Worm (Caenorhabditis elegans) whole organism, L4 larva: ENCODE data around the gene T20B3.14.

Source experiments
- F37D6.2 ChIP-seq: sonication (generic microtip); optimal IDR thresholded peaks from 2 replicates; lab custom pipeline; 2016; ENCODE audit warnings: mild to moderate bottlenecking, missing genetic modification characterization, missing compliant biosample characterization
- T20F7.1 ChIP-seq: fragments of 200-800 bp; sonication (Bioruptor generic); optimal IDR thresholded peaks from 2 replicates; lab custom pipeline; 2018; ENCODE audit warnings: mild to moderate bottlenecking, missing genetic modification characterization, missing compliant biosample characterization
- Y105C5A.15 ChIP-seq: fragments of 200-800 bp; sonication (Bioruptor generic); IDR thresholded peaks from 2 replicates; pipeline ENCODE4 v1.3.6; 2022; ENCODE audit warnings: missing genetic modification characterization, missing compliant biosample characterization
- Y75B8A.6 ChIP-seq: fragments of 200-800 bp; sonication (Bioruptor generic); IDR thresholded peaks from 2 replicates; pipeline ENCODE4 v1.3.6; 2022; ENCODE audit warnings: missing genetic modification reagents, missing genetic modification characterization, missing compliant biosample characterization
- ceh-28 ChIP-seq: fragments of 150-350 bp; optimal IDR thresholded peaks from 2 replicates; lab custom pipeline; 2014; ENCODE audit warnings: missing biosample characterization, missing genetic modification reagents, missing genetic modification characterization
- ceh-32 ChIP-seq: sonication (generic microtip); optimal IDR thresholded peaks from 2 replicates; lab custom pipeline; 2016; ENCODE audit warnings: mild to moderate bottlenecking, missing genetic modification characterization, missing compliant biosample characterization; ENCODE audit not compliant: poor library complexity
- ceh-62 ChIP-seq: sonication (generic microtip); optimal IDR thresholded peaks from 2 replicates; lab custom pipeline; 2017; ENCODE audit warnings: missing biosample characterization, missing genetic modification characterization
- ceh-82 ChIP-seq: sonication (generic microtip); optimal IDR thresholded peaks from 2 replicates; lab custom pipeline; 2017; ENCODE audit warnings: missing biosample characterization, missing genetic modification characterization
- cey-2 ChIP-seq: sonication (generic microtip); optimal IDR thresholded peaks from 3 replicates; lab custom pipeline; 2017; ENCODE audit warnings: missing genetic modification characterization, mild to moderate bottlenecking, missing compliant biosample characterization, antibody characterized with exemption, borderline replicate concordance; ENCODE audit not compliant: insufficient read depth
- dmd-9 ChIP-seq: fragments of 200-800 bp; sonication (Bioruptor generic); IDR thresholded peaks from 2 replicates; pipeline ENCODE4 v1.3.6; 2022; ENCODE audit warnings: missing genetic modification reagents, missing genetic modification characterization, missing compliant biosample characterization
- dve-1 ChIP-seq: sonication (generic microtip); optimal IDR thresholded peaks from 2 replicates; lab custom pipeline; 2017; ENCODE audit warnings: antibody characterized with exemption, mild to moderate bottlenecking, missing genetic modification characterization, missing compliant biosample characterization; ENCODE audit not compliant: insufficient read depth
- hlh-11 ChIP-seq: fragments of 200-800 bp; sonication (Bioruptor generic); optimal IDR thresholded peaks from 2 replicates; lab custom pipeline; 2018; ENCODE audit warnings: mild to moderate bottlenecking, missing genetic modification characterization, missing compliant biosample characterization
- hlh-30 ChIP-seq: sonication (generic microtip); optimal IDR thresholded peaks from 2 replicates; lab custom pipeline; 2017; ENCODE audit warnings: antibody characterized with exemption, mild to moderate bottlenecking, missing genetic modification characterization, missing compliant biosample characterization; ENCODE audit not compliant: insufficient read depth
- lin-38 ChIP-seq: fragments of 200-800 bp; sonication (Bioruptor generic); IDR thresholded peaks from 2 replicates; pipeline ENCODE4 v1.3.6; 2022; ENCODE audit warnings: missing genetic modification reagents, missing genetic modification characterization, missing compliant biosample characterization
- lin-39 ChIP-seq: fragments of 150-350 bp; optimal IDR thresholded peaks from 2 replicates; lab custom pipeline; 2014; ENCODE audit warnings: missing biosample characterization, missing genetic modification reagents, missing genetic modification characterization
- mdl-1 ChIP-seq, 2 experiments: fragments of 150-350 bp in 1 of 2; sonication (generic microtip) in 1 of 2; optimal IDR thresholded peaks; 2 replicates each; lab custom pipeline; 2014 to 2017; ENCODE audit warnings: missing biosample characterization in 2 of 2, missing genetic modification characterization in 2 of 2
- mes-2 ChIP-seq: sonication (generic microtip); optimal IDR thresholded peaks from 2 replicates; lab custom pipeline; 2016; ENCODE audit warnings: missing genotype, mild to moderate bottlenecking, missing genetic modification characterization, missing compliant biosample characterization; ENCODE audit not compliant: poor library complexity, severe bottlenecking
- sdz-12 ChIP-seq: fragments of 200-800 bp; sonication (Bioruptor generic); optimal IDR thresholded peaks from 2 replicates; lab custom pipeline; 2018; ENCODE audit warnings: mild to moderate bottlenecking, missing genetic modification characterization, missing compliant biosample characterization
- spr-3 ChIP-seq: fragments of 200-800 bp; sonication (Bioruptor generic); optimal IDR thresholded peaks from 2 replicates; lab custom pipeline; 2018; ENCODE audit warnings: mild to moderate bottlenecking, missing genetic modification characterization, missing compliant biosample characterization
- unc-130 ChIP-seq: sonication (generic microtip); optimal IDR thresholded peaks from 2 replicates; lab custom pipeline; 2016; ENCODE audit warnings: missing genetic modification reagents, missing genetic modification characterization, missing compliant biosample characterization
- unc-62 ChIP-seq, 3 experiments: fragments of 150-350 bp in 1 of 3; sonication (generic microtip); optimal IDR thresholded peaks in 2 of 3; peaks in 1 of 3; 1 replicate in 1 of 3; 2 replicates in 2 of 3; lab custom pipeline; 2014 to 2017; ENCODE audit warnings: missing biosample characterization in 3 of 3, missing genetic modification characterization in 3 of 3, missing genetic modification reagents in 3 of 3, missing genotype in 1 of 3
- zag-1 ChIP-seq: fragments of 150-350 bp; optimal IDR thresholded peaks from 2 replicates; lab custom pipeline; 2014; ENCODE audit warnings: missing biosample characterization, missing genetic modification characterization
- zfp-2 ChIP-seq: sonication (generic microtip); optimal IDR thresholded peaks from 2 replicates; lab custom pipeline; 2016; ENCODE audit warnings: mild to moderate bottlenecking, missing genetic modification characterization, missing compliant biosample characterization

Gene T20B3.14

ce11 chrV:16778540-16779280, 42.4 kb downstream of the T20B3.14 start:
- TF ChIP-seq dve-1 (no peak), lin-38 (no peak), hlh-30 (tag; lab: Kevin White, UChicago) (peak; percentile 8), zfp-2 (tag; lab: Kevin White, UChicago) (no peak)
- TF ChIP-seq, all 104 proteins: peak for 1

- TF ChIP-seq mdl-1 (tag; optimal IDR thresholded peaks at IDR 0.05; lab: Kevin White, UChicago) (no peak), lin-39 (no peak), mes-2 (tag; lab: Kevin White, UChicago) (no peak), sdz-12 (GFP tag; lab: Kevin White, UChicago) (no peak), dmd-9 (no peak), cey-2 (tag; lab: Kevin White, UChicago) (no peak), spr-3 (GFP tag; lab: Kevin White, UChicago) (no peak), ceh-62 (tag; lab: Kevin White, UChicago) (no peak), unc-130 (GFP tag; lab: Kevin White, UChicago) (no peak), ceh-82 (tag; lab: Kevin White, UChicago) (no peak), F37D6.2 (tag; lab: Kevin White, UChicago) (no peak), ceh-28 (no peak), T20F7.1 (GFP tag; lab: Kevin White, UChicago) (no peak), dve-1 (no peak), Y75B8A.6 (GFP tag; lab: Robert Waterston, UW) (no peak), Y105C5A.15 (GFP tag; lab: Robert Waterston, UW) (no peak), unc-62 (GFP tag; optimal IDR thresholded peaks at IDR 0.05 in 1 of 2; lab: Kevin White, UChicago) (no peak), unc-62 (tag; optimal IDR thresholded peaks at IDR 0.05; lab: Kevin White, UChicago) (no peak), hlh-11 (tag; lab: Kevin White, UChicago) (no peak), ceh-32 (no peak), zag-1 (no peak)
Observed at ce11 chrV:16774428-16774827, 46.7 kb downstream of the T20B3.14 start.
